Worm (Caenorhabditis elegans) whole organism, L4 larva: ENCODE measurements around the gene srh-241.

ENCODE experiments used
- R02D3.7 ChIP-seq: fragments of 150-350 bp; sonication (generic microtip); optimal IDR thresholded peaks from 3 replicates; lab custom pipeline; 2014; ENCODE audit warnings: missing biosample characterization, missing genetic modification characterization
- ZK546.5 ChIP-seq, 2 experiments: sonication (generic microtip); optimal IDR thresholded peaks; 2 replicates each; lab custom pipeline; 2017; ENCODE audit warnings: missing biosample characterization in 2 of 2, missing genetic modification characterization in 2 of 2
- ceh-28 ChIP-seq: fragments of 150-350 bp; optimal IDR thresholded peaks from 2 replicates; lab custom pipeline; 2014; ENCODE audit warnings: missing biosample characterization, missing genetic modification reagents, missing genetic modification characterization
- ces-1 ChIP-seq: fragments of 150-350 bp; sonication (generic microtip); optimal IDR thresholded peaks from 4 replicates; lab custom pipeline; 2014; ENCODE audit warnings: missing biosample characterization, missing genetic modification reagents, missing genetic modification characterization
- nhr-10 ChIP-seq: fragments of 150-350 bp; optimal IDR thresholded peaks from 2 replicates; lab custom pipeline; 2014; ENCODE audit warnings: missing biosample characterization, missing genetic modification characterization
- nhr-11 ChIP-seq: fragments of 150-350 bp; optimal IDR thresholded peaks from 2 replicates; lab custom pipeline; 2014; ENCODE audit warnings: missing biosample characterization, missing genetic modification characterization
- snpc-4 ChIP-seq: fragments of 150-350 bp; optimal IDR thresholded peaks from 2 replicates; lab custom pipeline; 2014; ENCODE audit warnings: missing biosample characterization, missing genetic modification characterization
- tag-97 ChIP-seq: fragments of 200-800 bp; sonication (Bioruptor generic); IDR thresholded peaks from 2 replicates; pipeline ENCODE4 v1.3.6; 2022; ENCODE audit warnings: missing genetic modification characterization, missing compliant biosample characterization
- tra-1 ChIP-seq: fragments of 200-800 bp; sonication (Bioruptor generic); IDR thresholded peaks from 2 replicates; pipeline ENCODE4 v1.3.6; 2022; ENCODE audit warnings: missing genetic modification reagents, missing genetic modification characterization, missing compliant biosample characterization
- unc-39 ChIP-seq: sonication (generic microtip); optimal IDR thresholded peaks from 2 replicates; lab custom pipeline; 2017; ENCODE audit warnings: missing biosample characterization, missing genetic modification characterization
- unc-62 ChIP-seq, 3 experiments: fragments of 150-350 bp in 1 of 3; sonication (generic microtip); optimal IDR thresholded peaks in 2 of 3; peaks in 1 of 3; 1 replicate in 1 of 3; 2 replicates in 2 of 3; lab custom pipeline; 2014 to 2017; ENCODE audit warnings: missing biosample characterization in 3 of 3, missing genetic modification characterization in 3 of 3, missing genetic modification reagents in 3 of 3, missing genotype in 1 of 3
- ztf-7 ChIP-seq: fragments of 150-350 bp; optimal IDR thresholded peaks from 2 replicates; lab custom pipeline; 2014; ENCODE audit warnings: missing biosample characterization, missing genetic modification characterization

ce11 chrV:2864899-2865298 lies 4.5 kb downstream of the srh-241 start, which contains the start of gene srh-240:
- no peak for TF ChIP-seq ceh-28 (tag; lab: Kevin White, UChicago)
- no peak for TF ChIP-seq R02D3.7 (tag; lab: Kevin White, UChicago)
- no peak for TF ChIP-seq ces-1 (GFP tag; lab: Kevin White, UChicago)
- no peak for TF ChIP-seq unc-62 (GFP tag; optimal IDR thresholded peaks at IDR 0.05 in 1 of 2; lab: Kevin White, UChicago)
- no peak for TF ChIP-seq unc-62 (tag; optimal IDR thresholded peaks at IDR 0.05; lab: Kevin White, UChicago)
- no peak for TF ChIP-seq nhr-10 (tag; lab: Kevin White, UChicago)
- TF ChIP-seq tag-97 (GFP tag; lab: Robert Waterston, UW), result no peak
- no peak for TF ChIP-seq unc-39
- TF ChIP-seq ZK546.5 (tag; optimal IDR thresholded peaks at IDR 0.05; lab: Kevin White, UChicago), result no peak
- no peak for TF ChIP-seq snpc-4 (tag; lab: Kevin White, UChicago)
- TF ChIP-seq nhr-11 (tag; lab: Kevin White, UChicago), result no peak
- no peak for TF ChIP-seq tra-1 (GFP tag; lab: Robert Waterston, UW)
- TF ChIP-seq ztf-7 (tag; lab: Kevin White, UChicago), result no peak
